Worm (Caenorhabditis elegans) whole organism, L1 larva: ENCODE results near the gene mrpl-12.

Experiments used
- Y116A8C.19 ChIP-seq: sonication (generic microtip); optimal IDR thresholded peaks from 2 replicates; lab custom pipeline; 2016; ENCODE audit warnings: missing compliant biosample characterization, missing genetic modification characterization, borderline replicate concordance
- alr-1 ChIP-seq: fragments of 200-800 bp; sonication (Bioruptor generic); optimal IDR thresholded peaks from 2 replicates; lab custom pipeline; 2018; ENCODE audit warnings: borderline replicate concordance, mild to moderate bottlenecking, missing genetic modification characterization, missing compliant biosample characterization
- aly-2 ChIP-seq: fragments of 150-350 bp; optimal IDR thresholded peaks from 2 replicates; lab custom pipeline; 2014; ENCODE audit warnings: missing biosample characterization, missing genetic modification characterization
- blmp-1 ChIP-seq: fragments of 150-350 bp; optimal IDR thresholded peaks from 2 replicates; lab custom pipeline; 2014; ENCODE audit warnings: missing biosample characterization, missing genetic modification characterization
- ceh-63 ChIP-seq: fragments of 200-800 bp; sonication (Bioruptor generic); optimal IDR thresholded peaks from 2 replicates; lab custom pipeline; 2018; ENCODE audit warnings: mild to moderate bottlenecking, missing genetic modification characterization, missing compliant biosample characterization
- ceh-8 ChIP-seq: fragments of 200-800 bp; sonication (Bioruptor generic); optimal IDR thresholded peaks from 2 replicates; lab custom pipeline; 2018; ENCODE audit warnings: mild to moderate bottlenecking, missing genetic modification characterization, moderate library complexity, missing compliant biosample characterization
- dpl-1 ChIP-seq, 3 experiments: fragments of 150-350 bp in 2 of 3; sonication (generic microtip) in 1 of 3; optimal IDR thresholded peaks; 2 replicates each; lab custom pipeline; 2014 to 2017; ENCODE audit warnings: missing biosample characterization in 3 of 3, missing genetic modification characterization in 3 of 3, missing genetic modification reagents in 3 of 3
- dsc-1 ChIP-seq: sonication (generic microtip); optimal IDR thresholded peaks from 2 replicates; lab custom pipeline; 2016; ENCODE audit warnings: mild to moderate bottlenecking, missing genetic modification characterization, missing compliant biosample characterization
- efl-1 ChIP-seq, 4 experiments: fragments of 150-350 bp; optimal IDR thresholded peaks in 3 of 4; peaks in 1 of 4; 1 replicate in 1 of 4; 2 replicates in 3 of 4; lab custom pipeline; 2014; ENCODE audit warnings: missing biosample characterization in 2 of 4, missing genetic modification characterization in 2 of 4, missing genetic modification reagents in 2 of 4
- efl-3 ChIP-seq: fragments of 200-800 bp; sonication (Bioruptor generic); optimal IDR thresholded peaks from 2 replicates; lab custom pipeline; 2018; ENCODE audit warnings: mild to moderate bottlenecking, missing genetic modification characterization, missing compliant biosample characterization
- egl-13 ChIP-seq: sonication (generic microtip); optimal IDR thresholded peaks from 2 replicates; lab custom pipeline; 2016; ENCODE audit warnings: missing genotype, missing genetic modification reagents, missing genetic modification characterization, missing compliant biosample characterization
- elt-3 ChIP-seq, 6 experiments: fragments of 150-350 bp in 1 of 6; sonication (generic microtip); optimal IDR thresholded peaks; 2 replicates each; lab custom pipeline; 2017 to 2018; ENCODE audit warnings: missing biosample characterization in 6 of 6, missing genetic modification characterization in 6 of 6, inconsistent platforms in 1 of 6
- ets-5 ChIP-seq: fragments of 200-800 bp; sonication (Bioruptor generic); IDR thresholded peaks from 2 replicates; pipeline ENCODE4 v1.3.6; 2022; ENCODE audit warnings: missing genetic modification characterization, missing compliant biosample characterization
- fkh-10 ChIP-seq: sonication (generic microtip); optimal IDR thresholded peaks from 2 replicates; lab custom pipeline; 2017; ENCODE audit warnings: missing biosample characterization, missing genetic modification reagents, missing genetic modification characterization
- hlh-17 ChIP-seq: fragments of 200-800 bp; sonication (Bioruptor generic); optimal IDR thresholded peaks from 2 replicates; lab custom pipeline; 2018; ENCODE audit warnings: missing genetic modification characterization, mild to moderate bottlenecking, missing compliant biosample characterization, moderate library complexity, borderline replicate concordance
- lin-14 ChIP-seq: fragments of 200-800 bp; sonication (Bioruptor generic); optimal IDR thresholded peaks from 2 replicates; lab custom pipeline; 2018; ENCODE audit warnings: mild to moderate bottlenecking, missing genetic modification characterization, moderate library complexity, missing compliant biosample characterization
- lin-35 ChIP-seq, 2 experiments: fragments of 150-350 bp; optimal IDR thresholded peaks; 2 replicates each; lab custom pipeline; 2014; ENCODE audit warnings: missing biosample characterization in 2 of 2, missing genetic modification characterization in 2 of 2, missing genetic modification reagents in 2 of 2
- lin-39 ChIP-seq: fragments of 150-350 bp; optimal IDR thresholded peaks from 2 replicates; lab custom pipeline; 2014; ENCODE audit warnings: missing biosample characterization, missing genetic modification reagents, missing genetic modification characterization
- mab-9 ChIP-seq: fragments of 200-800 bp; sonication (Bioruptor generic); IDR thresholded peaks from 2 replicates; pipeline ENCODE4 v1.3.6; 2022; ENCODE audit warnings: missing genetic modification reagents, missing genetic modification characterization, missing compliant biosample characterization
- mdl-1 ChIP-seq, 2 experiments: fragments of 150-350 bp; optimal IDR thresholded peaks; 2 replicates each; lab custom pipeline; 2014 to 2017; ENCODE audit warnings: missing biosample characterization in 2 of 2, missing genetic modification characterization in 2 of 2, inconsistent platforms in 1 of 2
- mef-2 ChIP-seq: fragments of 150-350 bp; optimal IDR thresholded peaks from 2 replicates; lab custom pipeline; 2014; ENCODE audit warnings: missing biosample characterization, missing genetic modification characterization
- mep-1 ChIP-seq: fragments of 150-350 bp; optimal IDR thresholded peaks from 2 replicates; lab custom pipeline; 2014; ENCODE audit warnings: missing biosample characterization, missing genetic modification characterization
- nhr-11 ChIP-seq: fragments of 150-350 bp; optimal IDR thresholded peaks from 2 replicates; lab custom pipeline; 2014; ENCODE audit warnings: missing biosample characterization, missing genetic modification characterization
- nhr-19 ChIP-seq: fragments of 200-800 bp; sonication (Bioruptor generic); conservative IDR thresholded peaks from 2 replicates; pipeline ENCODE4 v1.3.6; 2022; ENCODE audit warnings: missing genetic modification characterization, missing compliant biosample characterization
- nhr-71 ChIP-seq: sonication (generic microtip); optimal IDR thresholded peaks from 2 replicates; lab custom pipeline; 2016; ENCODE audit warnings: mild to moderate bottlenecking, missing genetic modification characterization, moderate library complexity, missing compliant biosample characterization
- nhr-77 ChIP-seq: fragments of 150-350 bp; optimal IDR thresholded peaks from 2 replicates; lab custom pipeline; 2014; ENCODE audit warnings: missing biosample characterization, missing genetic modification characterization
- nhr-84 ChIP-seq: sonication (generic microtip); optimal IDR thresholded peaks from 2 replicates; lab custom pipeline; 2017; ENCODE audit warnings: missing biosample characterization, missing genetic modification characterization
- pax-3 ChIP-seq: fragments of 200-800 bp; sonication (Bioruptor generic); optimal IDR thresholded peaks from 2 replicates; lab custom pipeline; 2018; ENCODE audit warnings: mild to moderate bottlenecking, missing genetic modification characterization, moderate library complexity, missing compliant biosample characterization
- pqm-1 ChIP-seq: sonication (generic microtip); optimal IDR thresholded peaks from 3 replicates; lab custom pipeline; 2017; ENCODE audit warnings: missing biosample characterization, missing genetic modification characterization
- snpc-4 ChIP-seq: fragments of 150-350 bp; optimal IDR thresholded peaks from 2 replicates; lab custom pipeline; 2014; ENCODE audit warnings: missing biosample characterization, missing genetic modification characterization
- snu-23 ChIP-seq: sonication (generic microtip); optimal IDR thresholded peaks from 2 replicates; lab custom pipeline; 2016; ENCODE audit warnings: missing genetic modification characterization, missing compliant biosample characterization
- sox-4 ChIP-seq: sonication (generic microtip); optimal IDR thresholded peaks from 2 replicates; lab custom pipeline; 2016; ENCODE audit warnings: missing genetic modification characterization, missing compliant biosample characterization
- sup-37 ChIP-seq: fragments of 200-800 bp; sonication (Bioruptor generic); optimal IDR thresholded peaks from 2 replicates; lab custom pipeline; 2018; ENCODE audit warnings: mild to moderate bottlenecking, missing genetic modification characterization, missing compliant biosample characterization
- unc-130 ChIP-seq: fragments of 150-350 bp; optimal IDR thresholded peaks from 2 replicates; lab custom pipeline; 2017; ENCODE audit warnings: missing biosample characterization, missing genetic modification characterization, inconsistent platforms
- unc-62 ChIP-seq: fragments of 150-350 bp; optimal IDR thresholded peaks from 2 replicates; lab custom pipeline; 2014; ENCODE audit warnings: missing biosample characterization, missing genetic modification reagents, missing genetic modification characterization
- unc-86 ChIP-seq: sonication (generic microtip); optimal IDR thresholded peaks from 2 replicates; lab custom pipeline; 2016; ENCODE audit warnings: missing genetic modification characterization, missing compliant biosample characterization
- vab-15 ChIP-seq: sonication (generic microtip); optimal IDR thresholded peaks from 2 replicates; lab custom pipeline; 2017; ENCODE audit warnings: missing genotype, mild to moderate bottlenecking, missing genetic modification characterization, missing compliant biosample characterization
- xbp-1 ChIP-seq: sonication (generic microtip); optimal IDR thresholded peaks from 2 replicates; lab custom pipeline; 2016; ENCODE audit warnings: missing genetic modification characterization, missing compliant biosample characterization

Gene mrpl-12

DNA sequence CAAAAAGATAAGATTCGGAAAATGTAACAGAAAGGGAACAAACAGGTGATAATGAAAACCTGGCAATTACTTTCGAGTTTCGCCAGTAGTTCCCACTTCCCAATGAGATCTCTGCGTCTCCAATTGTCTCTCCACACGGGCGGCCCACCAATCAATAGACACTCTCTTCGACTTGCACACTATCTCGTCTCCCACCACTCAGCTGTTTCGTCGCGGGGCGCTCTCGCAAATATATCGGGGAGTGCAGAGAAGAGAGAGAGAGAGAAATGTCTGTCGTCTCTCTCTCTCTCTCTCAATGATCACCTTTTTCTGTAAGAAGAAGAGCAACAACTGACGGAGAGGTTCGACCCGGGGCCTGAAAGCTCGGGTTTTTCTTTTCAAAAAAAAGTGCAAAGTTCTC is 12.6 kb downstream of the mrpl-12 start (continued):
- TF ChIP-seq dpl-1 (GFP tag; optimal IDR thresholded peaks at IDR 0.05; lab: Kevin White, UChicago), result peak; percentile 61 to 63 (median 61)
- TF ChIP-seq hlh-17 (GFP tag; lab: Kevin White, UChicago), result no peak
- peak; percentile 67 for TF ChIP-seq mab-9 (GFP tag; lab: Robert Waterston, UW)
- TF ChIP-seq nhr-77 (tag; lab: Kevin White, UChicago), result peak; percentile 57
- TF ChIP-seq ceh-63 (GFP tag; lab: Kevin White, UChicago), result no peak
- peak; percentile 11 for TF ChIP-seq fkh-10 (GFP tag; lab: Kevin White, UChicago)
- TF ChIP-seq Y116A8C.19 (tag; lab: Kevin White, UChicago), result no peak
- TF ChIP-seq mef-2 (tag; lab: Kevin White, UChicago), result peak; percentile 5
- no peak for TF ChIP-seq alr-1 (tag; lab: Kevin White, UChicago)
- no peak for TF ChIP-seq efl-3 (GFP tag; lab: Kevin White, UChicago)
- TF ChIP-seq mdl-1 (tag; optimal IDR thresholded peaks at IDR 0.05; lab: Kevin White, UChicago), result peak in 1 of 2 experiments; percentile 84
- TF ChIP-seq nhr-19 (GFP tag; lab: Robert Waterston, UW), result peak; percentile 93
- peak; percentile 97 for TF ChIP-seq nhr-71 (tag; lab: Kevin White, UChicago)
- peak in 3 of 6 experiments; percentile 16 to 52 (median 36) for TF ChIP-seq elt-3 (tag; optimal IDR thresholded peaks at IDR 0.05; lab: Kevin White, UChicago)
- peak; percentile 73 for TF ChIP-seq xbp-1
- TF ChIP-seq lin-14 (GFP tag; lab: Kevin White, UChicago), result peak; percentile 98
- peak; percentile 81 for TF ChIP-seq unc-86 (tag; lab: Kevin White, UChicago)
- no peak for TF ChIP-seq sox-4
- peak; percentile 76 to 78 for TF ChIP-seq lin-35 (GFP tag; optimal IDR thresholded peaks at IDR 0.05; lab: Kevin White, UChicago)
- peak; percentile 60 for TF ChIP-seq blmp-1 (tag; lab: Kevin White, UChicago)
- TF ChIP-seq dsc-1, result peak; percentile 84
- TF ChIP-seq vab-15 (tag; lab: Kevin White, UChicago), result no peak
- no peak for TF ChIP-seq unc-62
- peak; percentile 33 for TF ChIP-seq egl-13 (tag; lab: Kevin White, UChicago)
- TF ChIP-seq mep-1 (tag; lab: Kevin White, UChicago), result peak; percentile 81
- peak; percentile 60 for TF ChIP-seq snpc-4 (tag; lab: Kevin White, UChicago)
- TF ChIP-seq ets-5 (GFP tag; lab: Robert Waterston, UW), result no peak
- no peak for TF ChIP-seq aly-2 (tag; lab: Kevin White, UChicago)
- TF ChIP-seq snu-23 (GFP tag; lab: Kevin White, UChicago), result peak; percentile 95
- TF ChIP-seq ceh-8 (GFP tag; lab: Kevin White, UChicago), result peak; percentile 5
- peak; percentile 64 for TF ChIP-seq unc-130
- TF ChIP-seq pax-3 (tag; lab: Kevin White, UChicago), result peak; percentile 75
- no peak for TF ChIP-seq nhr-84 (tag; lab: Kevin White, UChicago)
- TF ChIP-seq efl-1 (optimal IDR thresholded peaks at IDR 0.05; lab: Kevin White, UChicago), result peak; percentile 76 to 87
- peak; percentile 70 to 94 for TF ChIP-seq efl-1 (GFP tag; optimal IDR thresholded peaks at IDR 0.05 in 1 of 2; lab: Kevin White, UChicago)
- TF ChIP-seq pqm-1 (tag; lab: Kevin White, UChicago), result no peak

ce11 chrIII:10721056-10721455 is 13.5 kb downstream of the mrpl-12 start:
- no peak for TF ChIP-seq mep-1 (tag; lab: Kevin White, UChicago)
- peak; percentile 3 to 27 for TF ChIP-seq lin-35 (GFP tag; optimal IDR thresholded peaks at IDR 0.05; lab: Kevin White, UChicago)
- TF ChIP-seq xbp-1, result no peak
- no peak for TF ChIP-seq sup-37 (GFP tag; lab: Kevin White, UChicago)
- peak; percentile 33 to 37 for TF ChIP-seq efl-1 (optimal IDR thresholded peaks at IDR 0.05; lab: Kevin White, UChicago)
- TF ChIP-seq efl-1 (GFP tag; optimal IDR thresholded peaks at IDR 0.05 in 1 of 2; lab: Kevin White, UChicago), result peak; percentile 72 to 88
- TF ChIP-seq fkh-10 (GFP tag; lab: Kevin White, UChicago), result no peak
- no peak for TF ChIP-seq snu-23 (GFP tag; lab: Kevin White, UChicago)
- TF ChIP-seq nhr-11 (tag; lab: Kevin White, UChicago), result no peak
- peak in 2 of 3 experiments; percentile 36 to 66 for TF ChIP-seq dpl-1 (GFP tag; optimal IDR thresholded peaks at IDR 0.05; lab: Kevin White, UChicago)
- TF ChIP-seq lin-39, result no peak
